Worm (Caenorhabditis elegans) whole organism, L2 larva: Measurements from ENCODE around the gene T27A10.6.

ENCODE experiments used
- C34F6.9 ChIP-seq: fragments of 150-350 bp; optimal IDR thresholded peaks from 2 replicates; lab custom pipeline; 2014; ENCODE audit warnings: missing biosample characterization, missing genetic modification characterization
- F13H6.1 ChIP-seq: sonication (generic microtip); optimal IDR thresholded peaks from 2 replicates; lab custom pipeline; 2016; ENCODE audit warnings: missing genetic modification characterization, missing compliant biosample characterization
- ZK546.5 ChIP-seq: sonication (generic microtip); optimal IDR thresholded peaks from 2 replicates; lab custom pipeline; 2017; ENCODE audit warnings: missing biosample characterization, missing genetic modification characterization
- ama-1 ChIP-seq: fragments of 150-350 bp; optimal IDR thresholded peaks from 2 replicates; lab custom pipeline; 2018; ENCODE audit warnings: inconsistent platforms
- blmp-1 ChIP-seq: sonication (generic microtip); optimal IDR thresholded peaks from 2 replicates; lab custom pipeline; 2017; ENCODE audit warnings: missing genetic modification characterization, mild to moderate bottlenecking, missing compliant biosample characterization, antibody characterized with exemption, moderate library complexity; ENCODE audit not compliant: insufficient read depth
- ceh-16 ChIP-seq: fragments of 150-350 bp; optimal IDR thresholded peaks from 2 replicates; lab custom pipeline; 2014; ENCODE audit warnings: missing biosample characterization, missing genetic modification characterization
- ceh-82 ChIP-seq: fragments of 150-350 bp; optimal IDR thresholded peaks from 2 replicates; lab custom pipeline; 2014; ENCODE audit warnings: missing biosample characterization, missing genetic modification characterization
- crh-2 ChIP-seq: sonication (generic microtip); optimal IDR thresholded peaks from 2 replicates; lab custom pipeline; 2017; ENCODE audit warnings: missing biosample characterization, missing genetic modification characterization
- dmd-4 ChIP-seq: sonication (generic microtip); optimal IDR thresholded peaks from 2 replicates; lab custom pipeline; 2017; ENCODE audit warnings: missing biosample characterization, missing genetic modification characterization
- egl-27 ChIP-seq: sonication (generic microtip); optimal IDR thresholded peaks from 3 replicates; lab custom pipeline; 2017; ENCODE audit warnings: missing biosample characterization, missing genetic modification reagents, missing genetic modification characterization
- elt-3 ChIP-seq: sonication (generic microtip); optimal IDR thresholded peaks from 2 replicates; lab custom pipeline; 2017; ENCODE audit warnings: missing biosample characterization, missing genetic modification characterization
- fos-1 ChIP-seq: fragments of 150-350 bp; optimal IDR thresholded peaks from 2 replicates; lab custom pipeline; 2014; ENCODE audit warnings: missing biosample characterization, missing genetic modification characterization
- gmeb-1 ChIP-seq: fragments of 150-350 bp; optimal IDR thresholded peaks from 2 replicates; lab custom pipeline; 2014; ENCODE audit warnings: missing biosample characterization, missing genetic modification characterization
- lin-11 ChIP-seq: fragments of 150-350 bp; sonication (generic microtip); optimal IDR thresholded peaks from 2 replicates; lab custom pipeline; 2014; ENCODE audit warnings: missing biosample characterization, missing genetic modification characterization, inconsistent platforms, mixed read lengths
- lin-13 ChIP-seq: fragments of 150-350 bp; optimal IDR thresholded peaks from 2 replicates; lab custom pipeline; 2014; ENCODE audit warnings: missing biosample characterization, missing genetic modification reagents, missing genetic modification characterization
- lin-39 ChIP-seq: fragments of 150-350 bp; optimal IDR thresholded peaks from 2 replicates; lab custom pipeline; 2014; ENCODE audit warnings: missing biosample characterization, missing genetic modification reagents, missing genetic modification characterization
- lsy-2 ChIP-seq, 2 experiments: fragments of 150-350 bp in 1 of 2; sonication (generic microtip) in 1 of 2; optimal IDR thresholded peaks; 2 replicates each; lab custom pipeline; 2014 to 2017; ENCODE audit warnings: missing biosample characterization in 2 of 2, missing genetic modification characterization in 2 of 2
- mab-5 ChIP-seq: fragments of 150-350 bp; optimal IDR thresholded peaks from 2 replicates; lab custom pipeline; 2014; ENCODE audit warnings: missing biosample characterization, missing genetic modification characterization
- mbf-1 ChIP-seq: sonication (generic microtip); optimal IDR thresholded peaks from 2 replicates; lab custom pipeline; 2017; ENCODE audit warnings: missing biosample characterization, missing genetic modification characterization
- mdl-1 ChIP-seq, 2 experiments: fragments of 150-350 bp in 1 of 2; sonication (generic microtip) in 1 of 2; optimal IDR thresholded peaks; 2 replicates each; lab custom pipeline; 2017; ENCODE audit warnings: missing biosample characterization in 2 of 2, missing genetic modification characterization in 2 of 2
- nhr-11 ChIP-seq: fragments of 150-350 bp; optimal IDR thresholded peaks from 2 replicates; lab custom pipeline; 2014; ENCODE audit warnings: missing biosample characterization, missing genetic modification characterization
- nhr-129 ChIP-seq: fragments of 150-350 bp; optimal IDR thresholded peaks from 2 replicates; lab custom pipeline; 2014; ENCODE audit warnings: missing biosample characterization, missing genetic modification characterization
- nhr-23 ChIP-seq: fragments of 150-350 bp; optimal IDR thresholded peaks from 2 replicates; lab custom pipeline; 2014; ENCODE audit warnings: missing biosample characterization, missing genetic modification reagents, missing genetic modification characterization
- nhr-237 ChIP-seq: fragments of 150-350 bp; optimal IDR thresholded peaks from 2 replicates; lab custom pipeline; 2014; ENCODE audit warnings: missing biosample characterization, missing genetic modification characterization
- nhr-25 ChIP-seq: fragments of 150-350 bp; sonication (generic microtip); optimal IDR thresholded peaks from 3 replicates; lab custom pipeline; 2014; ENCODE audit warnings: missing biosample characterization, missing genetic modification characterization
- nhr-6 ChIP-seq: fragments of 150-350 bp; optimal IDR thresholded peaks from 2 replicates; lab custom pipeline; 2014; ENCODE audit warnings: missing biosample characterization, missing genetic modification characterization
- nhr-77 ChIP-seq: fragments of 150-350 bp; optimal IDR thresholded peaks from 2 replicates; lab custom pipeline; 2014; ENCODE audit warnings: missing biosample characterization, missing genetic modification characterization
- peb-1 ChIP-seq: fragments of 150-350 bp; optimal IDR thresholded peaks from 2 replicates; lab custom pipeline; 2014; ENCODE audit warnings: missing biosample characterization, missing genetic modification characterization
- sma-3 ChIP-seq: sonication (generic microtip); optimal IDR thresholded peaks from 2 replicates; lab custom pipeline; 2016; ENCODE audit warnings: missing genetic modification reagents, missing genetic modification characterization, missing compliant biosample characterization
- sma-9 ChIP-seq, 2 experiments: fragments of 150-350 bp in 1 of 2; sonication (generic microtip) in 1 of 2; optimal IDR thresholded peaks; 2 replicates each; lab custom pipeline; 2014 to 2016; ENCODE audit warnings: missing genetic modification characterization in 2 of 2, mild to moderate bottlenecking in 1 of 2, missing biosample characterization in 1 of 2, missing compliant biosample characterization in 1 of 2, missing genetic modification reagents in 1 of 2, moderate library complexity in 1 of 2
- snpc-4 ChIP-seq: fragments of 150-350 bp; optimal IDR thresholded peaks from 2 replicates; lab custom pipeline; 2014; ENCODE audit warnings: missing biosample characterization, missing genetic modification characterization
- unc-62 ChIP-seq: fragments of 150-350 bp; optimal IDR thresholded peaks from 2 replicates; lab custom pipeline; 2014; ENCODE audit warnings: missing biosample characterization, missing genetic modification reagents, missing genetic modification characterization
- zag-1 ChIP-seq: fragments of 150-350 bp; optimal IDR thresholded peaks from 2 replicates; lab custom pipeline; 2014; ENCODE audit warnings: missing biosample characterization, missing genetic modification characterization
- ztf-1 ChIP-seq: fragments of 200-800 bp; sonication (Bioruptor generic); conservative IDR thresholded peaks from 2 replicates; pipeline ENCODE4 v1.3.6; 2022; ENCODE audit warnings: missing genetic modification characterization, missing compliant biosample characterization
- ztf-11 ChIP-seq: sonication (generic microtip); optimal IDR thresholded peaks from 2 replicates; lab custom pipeline; 2017; ENCODE audit warnings: missing biosample characterization, missing genetic modification characterization
- ztf-4 ChIP-seq: fragments of 150-350 bp; optimal IDR thresholded peaks from 2 replicates; lab custom pipeline; 2014; ENCODE audit warnings: missing biosample characterization, missing genetic modification characterization

The T27A10.6 gene

DNA sequence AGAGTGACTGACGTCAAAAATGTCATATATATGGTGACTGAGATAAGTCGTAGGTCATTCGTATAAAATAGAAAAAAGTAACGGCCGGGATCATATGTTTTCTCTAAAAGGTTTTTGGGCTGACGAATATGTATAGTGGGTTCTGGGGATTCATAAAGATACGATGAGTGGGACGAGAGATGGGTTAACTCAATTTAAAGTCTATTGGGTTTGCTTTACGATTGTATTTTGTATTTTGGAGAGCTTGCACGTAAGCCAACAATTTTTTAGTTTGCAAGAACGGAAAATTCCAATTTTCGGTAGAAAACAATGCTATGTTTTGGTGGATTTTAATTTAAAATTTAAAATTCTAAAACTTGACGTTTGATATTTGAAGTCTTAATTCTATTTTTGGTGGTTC, 11.7 kb downstream of the T27A10.6 start:
- TF ChIP-seq gmeb-1 (tag; lab: Kevin White, UChicago) (no peak), snpc-4 (tag; lab: Kevin White, UChicago) (no peak), blmp-1 (tag; lab: Kevin White, UChicago) (no peak), lsy-2 (tag; optimal IDR thresholded peaks at IDR 0.05; lab: Kevin White, UChicago) (no peak), lin-39 (tag; lab: Kevin White, UChicago) (no peak), sma-3 (GFP tag; lab: Kevin White, UChicago) (no peak), nhr-77 (tag; lab: Kevin White, UChicago) (no peak), peb-1 (tag; lab: Kevin White, UChicago) (no peak), ztf-4 (tag; lab: Kevin White, UChicago) (no peak), ztf-1 (GFP tag; lab: Robert Waterston, UW) (no peak), ZK546.5 (no peak), mdl-1 (tag; optimal IDR thresholded peaks at IDR 0.05; lab: Kevin White, UChicago) (no peak), C34F6.9 (tag; lab: Kevin White, UChicago) (no peak), elt-3 (tag; lab: Kevin White, UChicago) (no peak), mbf-1 (tag; lab: Kevin White, UChicago) (no peak), dmd-4 (tag; lab: Kevin White, UChicago) (no peak), sma-9 (GFP tag; optimal IDR thresholded peaks at IDR 0.05; lab: Kevin White, UChicago) (no peak), sma-9 (tag; optimal IDR thresholded peaks at IDR 0.05; lab: Kevin White, UChicago) (no peak), ztf-11 (no peak), ceh-16 (tag; lab: Kevin White, UChicago) (no peak), nhr-25 (tag; lab: Kevin White, UChicago) (no peak)
- TF ChIP-seq, all 48 proteins: peak for 0

DNA sequence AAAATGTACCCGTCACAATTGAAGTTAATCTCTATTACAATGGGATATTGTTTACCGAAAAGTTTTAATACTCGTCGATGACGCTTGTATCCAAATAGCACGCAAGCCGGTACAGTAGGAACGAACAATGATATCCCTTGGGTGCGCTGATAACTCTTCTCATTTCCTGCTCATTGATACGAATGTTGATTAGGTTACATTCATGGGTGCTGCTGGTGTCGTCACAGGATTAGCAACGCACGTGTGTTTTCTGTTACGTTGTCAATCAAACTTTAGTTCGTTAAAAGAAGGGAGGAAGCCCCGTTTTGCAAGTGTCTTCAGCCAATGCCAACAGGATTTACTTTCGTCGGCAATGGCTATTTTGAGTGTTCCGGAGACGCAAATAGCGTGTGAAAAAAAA, 12.7 kb downstream of the T27A10.6 start:
- TF ChIP-seq sma-9 (GFP tag; optimal IDR thresholded peaks at IDR 0.05; lab: Kevin White, UChicago) (peak; percentile 37), sma-9 (tag; optimal IDR thresholded peaks at IDR 0.05; lab: Kevin White, UChicago) (no peak), egl-27 (no peak)

DNA sequence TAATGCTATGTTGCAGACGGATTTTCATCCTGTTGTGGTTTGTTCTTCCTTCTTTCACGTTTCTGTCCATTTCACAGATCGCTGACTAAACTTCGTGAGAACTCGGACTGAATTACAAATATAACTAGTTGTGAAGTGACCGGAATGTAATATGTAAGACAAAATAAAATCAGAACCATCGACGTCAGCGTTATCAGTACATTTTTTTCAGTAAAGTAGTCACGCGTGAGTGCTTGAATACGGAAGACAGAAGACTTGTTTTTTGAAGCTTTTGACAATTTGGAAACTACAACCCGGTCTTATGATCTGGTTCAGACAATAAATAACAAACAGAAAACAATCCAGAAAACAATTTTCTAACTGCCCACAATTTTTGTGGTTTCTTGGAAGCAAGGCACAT, 14.3 kb downstream of the T27A10.6 start:
- no peak for TF ChIP-seq elt-3 (tag; lab: Kevin White, UChicago)
- TF ChIP-seq lin-13 (GFP tag; lab: Kevin White, UChicago), result no peak
- TF ChIP-seq nhr-237 (tag; lab: Kevin White, UChicago), result no peak
- no peak for TF ChIP-seq nhr-6 (tag; lab: Kevin White, UChicago)
- TF ChIP-seq zag-1 (tag; lab: Kevin White, UChicago), result no peak
- peak; percentile 7 for TF ChIP-seq sma-9 (GFP tag; optimal IDR thresholded peaks at IDR 0.05; lab: Kevin White, UChicago)
- TF ChIP-seq sma-9 (tag; optimal IDR thresholded peaks at IDR 0.05; lab: Kevin White, UChicago), result no peak

DNA sequence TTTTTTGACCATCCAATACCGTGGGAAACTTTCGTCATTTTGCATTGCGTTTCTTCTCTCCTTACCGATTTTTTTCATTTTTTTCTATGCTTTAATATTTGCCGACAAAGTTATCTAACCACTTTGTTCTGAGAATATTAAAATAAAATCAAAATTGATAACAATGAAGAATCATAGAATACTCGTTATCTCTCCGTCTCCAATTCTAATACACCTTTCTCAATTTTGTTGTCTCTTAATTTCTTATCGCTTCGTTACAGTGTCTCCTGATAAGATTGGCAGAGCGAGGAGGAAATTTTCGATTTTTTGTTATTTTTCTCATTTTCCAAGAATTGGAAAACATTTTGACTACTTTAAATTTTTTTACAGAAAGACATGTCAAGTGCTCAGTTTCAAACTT, 19.9 kb downstream of the T27A10.6 start, which contains the start of gene ckc-1:
Gene ckc-1, plus strand, starts transcription at position 368 of the 400 bp plus-strand sequence.
- no peak for TF ChIP-seq ceh-16 (tag; lab: Kevin White, UChicago)
- peak; percentile 27 for TF ChIP-seq sma-9 (GFP tag; optimal IDR thresholded peaks at IDR 0.05; lab: Kevin White, UChicago)
- no peak for TF ChIP-seq sma-9 (tag; optimal IDR thresholded peaks at IDR 0.05; lab: Kevin White, UChicago)
- TF ChIP-seq gmeb-1 (tag; lab: Kevin White, UChicago), result peak; percentile 37
- TF ChIP-seq nhr-25 (tag; lab: Kevin White, UChicago), result no peak
- TF ChIP-seq zag-1 (tag; lab: Kevin White, UChicago), result no peak
- TF ChIP-seq lsy-2 (tag; optimal IDR thresholded peaks at IDR 0.05; lab: Kevin White, UChicago), result no peak
- peak; percentile 98 for TF ChIP-seq fos-1
- TF ChIP-seq F13H6.1 (tag; lab: Kevin White, UChicago), result no peak
- TF ChIP-seq crh-2, result peak; percentile 55

DNA sequence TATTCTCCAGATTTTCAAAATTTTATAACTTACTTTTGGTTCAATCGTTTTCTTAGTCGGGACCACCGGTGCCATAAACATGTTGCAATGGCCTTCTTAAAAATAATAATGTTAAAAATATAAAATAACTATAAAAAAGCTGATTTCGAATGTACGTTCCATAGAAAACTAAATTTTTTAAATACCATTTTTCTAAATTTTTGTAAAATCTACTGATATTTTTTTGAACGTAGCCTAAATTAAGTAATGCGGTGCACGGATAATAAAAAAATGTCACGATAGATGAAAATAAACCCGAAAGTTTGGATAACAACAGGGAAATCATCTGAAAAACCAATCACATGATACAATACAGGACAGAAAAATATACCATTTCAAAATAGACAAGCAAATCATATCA, 22.7 kb downstream of the T27A10.6 start, which contains the start of gene T27A10.5:
Gene T27A10.5, minus strand, starts transcription at position 101 of the 400 bp plus-strand sequence.
- TF ChIP-seq sma-9 (GFP tag; optimal IDR thresholded peaks at IDR 0.05; lab: Kevin White, UChicago) (no peak), sma-9 (tag; optimal IDR thresholded peaks at IDR 0.05; lab: Kevin White, UChicago) (no peak), ztf-1 (GFP tag; lab: Robert Waterston, UW) (no peak), lin-11 (tag; lab: Kevin White, UChicago) (no peak), snpc-4 (tag; lab: Kevin White, UChicago) (no peak), elt-3 (tag; lab: Kevin White, UChicago) (no peak), unc-62 (GFP tag; lab: Kevin White, UChicago) (no peak), nhr-129 (tag; lab: Kevin White, UChicago) (no peak), ceh-82 (tag; lab: Kevin White, UChicago) (no peak), mab-5 (no peak), lsy-2 (tag; optimal IDR thresholded peaks at IDR 0.05; lab: Kevin White, UChicago) (no peak), fos-1 (no peak), nhr-77 (tag; lab: Kevin White, UChicago) (no peak), nhr-23 (tag; lab: Kevin White, UChicago) (no peak), dmd-4 (tag; lab: Kevin White, UChicago) (no peak), ama-1 (lab: Kevin White, UChicago) (no peak), nhr-11 (tag; lab: Kevin White, UChicago) (no peak)
- TF ChIP-seq, all 48 proteins: peak for 0
